Fruit fly (Drosophila melanogaster) Kc167 (cell line): Measurements from ENCODE around the gene Pp2A-29B.

Experiments used
- Myc ChIP-seq: fragments of >200 bp; optimal IDR thresholded peaks from 2 replicates; lab custom pipeline; 2017; ENCODE audit warnings: missing external identifiers
- Sin3A ChIP-seq: fragments of >200 bp; optimal IDR thresholded peaks from 2 replicates; lab custom pipeline; 2018; ENCODE audit warnings: missing external identifiers
- h ChIP-seq: fragments of >200 bp; optimal IDR thresholded peaks from 3 replicates; lab custom pipeline; 2018; ENCODE audit warnings: missing external identifiers
- insv ChIP-seq: fragments of >200 bp; optimal IDR thresholded peaks from 3 replicates; lab custom pipeline; 2018; ENCODE audit warnings: missing external identifiers
- psq ChIP-seq: fragments of >200 bp; optimal IDR thresholded peaks from 2 replicates; lab custom pipeline; 2017; ENCODE audit warnings: missing external identifiers
- ttk ChIP-seq: sonication (Bioruptor generic); optimal IDR thresholded peaks from 2 replicates; lab custom pipeline; 2017; ENCODE audit warnings: missing external identifiers

The Pp2A-29B gene

dm6 chr2L:8365701-8366643, at the start of gene Pp2A-29B:
Gene Pp2A-29B, plus strand, starts transcription at chr2L:8366038.
- TF ChIP-seq Myc (lab: Kevin White, UChicago): no peak
- no peak for TF ChIP-seq insv
- TF ChIP-seq psq (lab: Kevin White, UChicago): no peak
- TF ChIP-seq Sin3A: no peak
- no peak for TF ChIP-seq h (lab: Kevin White, UChicago)
- no peak for TF ChIP-seq ttk (lab: Kevin White, UChicago)

- no peak for TF ChIP-seq Sin3A
- no peak for TF ChIP-seq insv
- TF ChIP-seq h (lab: Kevin White, UChicago): no peak
- TF ChIP-seq Myc (lab: Kevin White, UChicago): no peak
- TF ChIP-seq psq (lab: Kevin White, UChicago): no peak
- no peak for TF ChIP-seq ttk (lab: Kevin White, UChicago)
Measured at dm6 chr2L:8319858-8320525, 45.8 kb upstream of the Pp2A-29B start, which contains the start of the genes mtsh and strat. Gene mtsh, minus strand, starts transcription at chr2L:8319908. Gene strat, plus strand, starts transcription at chr2L:8320328.

- no peak for TF ChIP-seq Myc (lab: Kevin White, UChicago)
- no peak for TF ChIP-seq Sin3A
- TF ChIP-seq h (lab: Kevin White, UChicago): no peak
- no peak for TF ChIP-seq ttk (lab: Kevin White, UChicago)
- no peak for TF ChIP-seq psq (lab: Kevin White, UChicago)
- TF ChIP-seq insv: no peak
Measured at dm6 chr2L:8325150-8325549, 40.7 kb upstream of the Pp2A-29B start, which contains the start of gene CG7781. Gene CG7781, minus strand, starts transcription at chr2L:8325409.

- TF ChIP-seq Myc (lab: Kevin White, UChicago): no peak
Measured at dm6 chr2L:8326414-8327271, 39.2 kb upstream of the Pp2A-29B start.

- TF ChIP-seq Myc (lab: Kevin White, UChicago) (no peak), h (lab: Kevin White, UChicago) (no peak), psq (lab: Kevin White, UChicago) (no peak), Sin3A (no peak), ttk (lab: Kevin White, UChicago) (no peak), insv (no peak)
Measured at dm6 chr2L:8327272-8327555, 38.6 kb upstream of the Pp2A-29B start, which contains the start of gene CG14275. Gene CG14275, plus strand, starts transcription at chr2L:8327456.

- TF ChIP-seq ttk (lab: Kevin White, UChicago): no peak
- no peak for TF ChIP-seq psq (lab: Kevin White, UChicago)
- TF ChIP-seq h (lab: Kevin White, UChicago): no peak
- TF ChIP-seq Myc (lab: Kevin White, UChicago): no peak
- no peak for TF ChIP-seq insv
- no peak for TF ChIP-seq Sin3A
Measured at dm6 chr2L:8327783-8328327, 38.0 kb upstream of the Pp2A-29B start.

- no peak for TF ChIP-seq Sin3A
- TF ChIP-seq insv: no peak
- no peak for TF ChIP-seq Myc (lab: Kevin White, UChicago)
- no peak for TF ChIP-seq psq (lab: Kevin White, UChicago)
- no peak for TF ChIP-seq h (lab: Kevin White, UChicago)
- TF ChIP-seq ttk (lab: Kevin White, UChicago): no peak
Measured at dm6 chr2L:8328526-8329097, 37.2 kb upstream of the Pp2A-29B start.

dm6 chr2L:8333185-8333584, 32.7 kb upstream of the Pp2A-29B start:
- TF ChIP-seq h (lab: Kevin White, UChicago) (no peak), Myc (lab: Kevin White, UChicago) (no peak), ttk (lab: Kevin White, UChicago) (no peak), Sin3A (no peak), insv (no peak), psq (lab: Kevin White, UChicago) (no peak)

- TF ChIP-seq psq (lab: Kevin White, UChicago) (no peak), Sin3A (no peak), ttk (lab: Kevin White, UChicago) (no peak), insv (no peak), h (lab: Kevin White, UChicago) (no peak), Myc (lab: Kevin White, UChicago) (no peak)
Measured at dm6 chr2L:8333624-8334023, 32.2 kb upstream of the Pp2A-29B start.

- TF ChIP-seq Myc (lab: Kevin White, UChicago) (no peak), Sin3A (no peak), h (lab: Kevin White, UChicago) (no peak), psq (lab: Kevin White, UChicago) (no peak), insv (no peak), ttk (lab: Kevin White, UChicago) (no peak)
Measured at dm6 chr2L:8334705-8335104, 31.1 kb upstream of the Pp2A-29B start.

- no peak for TF ChIP-seq Sin3A
- no peak for TF ChIP-seq insv
- TF ChIP-seq psq (lab: Kevin White, UChicago): no peak
- TF ChIP-seq ttk (lab: Kevin White, UChicago): no peak
- TF ChIP-seq Myc (lab: Kevin White, UChicago): no peak
- TF ChIP-seq h (lab: Kevin White, UChicago): no peak
Measured at dm6 chr2L:8338039-8338438, 27.8 kb upstream of the Pp2A-29B start, which contains the start of gene witty. Gene witty, plus strand, starts transcription at chr2L:8338287.
